Fruit fly (Drosophila melanogaster): ENCODE data around the gene tgo.

DNA sequence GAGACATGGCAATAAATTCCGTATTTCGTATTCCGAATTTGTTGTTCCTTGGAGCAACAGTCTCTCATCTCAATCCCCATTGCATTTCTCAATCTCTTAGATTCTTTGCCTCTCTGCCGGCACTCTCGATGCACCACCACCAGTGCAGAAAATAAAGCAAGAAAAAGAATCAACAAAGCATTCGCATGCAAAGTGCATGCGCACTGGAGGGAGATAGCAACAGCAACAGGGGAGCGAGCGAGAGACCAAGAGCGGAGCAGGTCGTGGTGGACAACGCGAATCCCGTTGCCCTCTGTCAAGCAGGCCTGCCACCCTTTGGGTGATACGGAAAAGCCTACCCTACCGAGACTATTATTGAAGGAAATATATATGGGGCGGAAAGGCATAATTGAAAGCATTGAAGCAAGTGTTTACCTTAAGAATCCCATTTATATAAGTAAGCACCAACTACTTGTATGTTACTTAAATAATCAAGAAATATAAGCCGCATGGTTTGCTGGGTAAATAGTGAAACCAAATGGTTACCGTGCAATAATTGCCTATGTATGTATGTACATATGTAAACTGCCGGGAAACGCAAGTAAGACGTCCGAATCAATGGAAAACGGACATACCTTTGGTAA, 36.7 kb upstream of the tgo start:
- peak; percentile 19 for TF ChIP-seq Eip93F (GFP tag; optimal IDR thresholded peaks at IDR 0.05)
- no peak for TF ChIP-seq CG4318 (GFP tag; optimal IDR thresholded peaks at IDR 0.05)
- TF ChIP-seq Sox102F (GFP tag; optimal IDR thresholded peaks at IDR 0.05): peak; percentile 21
- TF ChIP-seq CG15336 (GFP tag; IDR thresholded peaks at IDR 0.05): no peak
- TF ChIP-seq OdsH (GFP tag; optimal IDR thresholded peaks at IDR 0.05): peak; percentile 6
- TF ChIP-seq dsx (GFP tag; optimal IDR thresholded peaks at IDR 0.05; ENCODE audit: poor library complexity, severe bottlenecking): peak; percentile 67
- TF ChIP-seq CG6792 (GFP tag; optimal IDR thresholded peaks at IDR 0.05): peak; percentile 9
- TF ChIP-seq ss (GFP tag; optimal IDR thresholded peaks at IDR 0.05): peak; percentile 81 to 83
- TF ChIP-seq dac (GFP tag; optimal IDR thresholded peaks at IDR 0.05): no peak
- peak; percentile 30 for TF ChIP-seq fd59A (GFP tag; optimal IDR thresholded peaks at IDR 0.05)
- TF ChIP-seq fkh (GFP tag; optimal IDR thresholded peaks at IDR 0.05): peak; percentile 83
- TF ChIP-seq Eip75B (GFP tag; optimal IDR thresholded peaks at IDR 0.05): peak; percentile 8
- no peak for TF ChIP-seq CG10631 (GFP tag; optimal IDR thresholded peaks at IDR 0.05)

Data from whole organism, prepupa.